Worm (Caenorhabditis elegans) whole organism, L2 larva: ENCODE data around the gene hst-3.1.

Source experiments
- C34F6.9 ChIP-seq: fragments of 150-350 bp; optimal IDR thresholded peaks from 2 replicates; lab custom pipeline; 2014; ENCODE audit warnings: missing biosample characterization, missing genetic modification characterization
- R02D3.7 ChIP-seq: fragments of 150-350 bp; optimal IDR thresholded peaks from 2 replicates; lab custom pipeline; 2014; ENCODE audit warnings: missing biosample characterization, missing genetic modification characterization
- Y55F3AM.14 ChIP-seq: fragments of 200-800 bp; sonication (Bioruptor generic); optimal IDR thresholded peaks from 2 replicates; lab custom pipeline; 2018; ENCODE audit warnings: mild to moderate bottlenecking, missing genetic modification characterization, missing compliant biosample characterization
- ZK546.5 ChIP-seq: sonication (generic microtip); optimal IDR thresholded peaks from 2 replicates; lab custom pipeline; 2017; ENCODE audit warnings: missing biosample characterization, missing genetic modification characterization
- aly-2 ChIP-seq: fragments of 150-350 bp; optimal IDR thresholded peaks from 2 replicates; lab custom pipeline; 2014; ENCODE audit warnings: missing biosample characterization, missing genetic modification characterization
- ama-1 ChIP-seq: fragments of 150-350 bp; optimal IDR thresholded peaks from 2 replicates; lab custom pipeline; 2018; ENCODE audit warnings: inconsistent platforms
- blmp-1 ChIP-seq: sonication (generic microtip); optimal IDR thresholded peaks from 2 replicates; lab custom pipeline; 2017; ENCODE audit warnings: missing genetic modification characterization, mild to moderate bottlenecking, missing compliant biosample characterization, antibody characterized with exemption, moderate library complexity; ENCODE audit not compliant: insufficient read depth
- ceh-16 ChIP-seq: fragments of 150-350 bp; optimal IDR thresholded peaks from 2 replicates; lab custom pipeline; 2014; ENCODE audit warnings: missing biosample characterization, missing genetic modification characterization
- ceh-82 ChIP-seq: fragments of 150-350 bp; optimal IDR thresholded peaks from 2 replicates; lab custom pipeline; 2014; ENCODE audit warnings: missing biosample characterization, missing genetic modification characterization
- crh-2 ChIP-seq: sonication (generic microtip); optimal IDR thresholded peaks from 2 replicates; lab custom pipeline; 2017; ENCODE audit warnings: missing biosample characterization, missing genetic modification characterization
- dmd-4 ChIP-seq: sonication (generic microtip); optimal IDR thresholded peaks from 2 replicates; lab custom pipeline; 2017; ENCODE audit warnings: missing biosample characterization, missing genetic modification characterization
- egl-27 ChIP-seq: sonication (generic microtip); optimal IDR thresholded peaks from 3 replicates; lab custom pipeline; 2017; ENCODE audit warnings: missing biosample characterization, missing genetic modification reagents, missing genetic modification characterization
- elt-1 ChIP-seq: fragments of 150-350 bp; optimal IDR thresholded peaks from 2 replicates; lab custom pipeline; 2014; ENCODE audit warnings: missing biosample characterization, missing genetic modification characterization
- elt-3 ChIP-seq: sonication (generic microtip); optimal IDR thresholded peaks from 2 replicates; lab custom pipeline; 2017; ENCODE audit warnings: missing biosample characterization, missing genetic modification characterization
- fos-1 ChIP-seq: fragments of 150-350 bp; optimal IDR thresholded peaks from 2 replicates; lab custom pipeline; 2014; ENCODE audit warnings: missing biosample characterization, missing genetic modification characterization
- gmeb-1 ChIP-seq: fragments of 150-350 bp; optimal IDR thresholded peaks from 2 replicates; lab custom pipeline; 2014; ENCODE audit warnings: missing biosample characterization, missing genetic modification characterization
- lin-11 ChIP-seq: fragments of 150-350 bp; sonication (generic microtip); optimal IDR thresholded peaks from 2 replicates; lab custom pipeline; 2014; ENCODE audit warnings: missing biosample characterization, missing genetic modification characterization, inconsistent platforms, mixed read lengths
- lin-13 ChIP-seq: fragments of 150-350 bp; optimal IDR thresholded peaks from 2 replicates; lab custom pipeline; 2014; ENCODE audit warnings: missing biosample characterization, missing genetic modification reagents, missing genetic modification characterization
- lin-39 ChIP-seq: fragments of 150-350 bp; optimal IDR thresholded peaks from 2 replicates; lab custom pipeline; 2014; ENCODE audit warnings: missing biosample characterization, missing genetic modification reagents, missing genetic modification characterization
- lsy-2 ChIP-seq, 2 experiments: fragments of 150-350 bp in 1 of 2; sonication (generic microtip) in 1 of 2; optimal IDR thresholded peaks; 2 replicates each; lab custom pipeline; 2014 to 2017; ENCODE audit warnings: missing biosample characterization in 2 of 2, missing genetic modification characterization in 2 of 2
- mbf-1 ChIP-seq: sonication (generic microtip); optimal IDR thresholded peaks from 2 replicates; lab custom pipeline; 2017; ENCODE audit warnings: missing biosample characterization, missing genetic modification characterization
- nhr-10 ChIP-seq: sonication (generic microtip); optimal IDR thresholded peaks from 2 replicates; lab custom pipeline; 2017; ENCODE audit warnings: missing biosample characterization, missing genetic modification characterization
- nhr-11 ChIP-seq: fragments of 150-350 bp; optimal IDR thresholded peaks from 2 replicates; lab custom pipeline; 2014; ENCODE audit warnings: missing biosample characterization, missing genetic modification characterization
- nhr-12 ChIP-seq: fragments of 150-350 bp; optimal IDR thresholded peaks from 2 replicates; lab custom pipeline; 2014; ENCODE audit warnings: missing biosample characterization, missing genetic modification characterization
- nhr-129 ChIP-seq: fragments of 150-350 bp; optimal IDR thresholded peaks from 2 replicates; lab custom pipeline; 2014; ENCODE audit warnings: missing biosample characterization, missing genetic modification characterization
- nhr-21 ChIP-seq: fragments of 150-350 bp; optimal IDR thresholded peaks from 2 replicates; lab custom pipeline; 2014; ENCODE audit warnings: missing biosample characterization, missing genetic modification characterization
- nhr-23 ChIP-seq: fragments of 150-350 bp; optimal IDR thresholded peaks from 2 replicates; lab custom pipeline; 2014; ENCODE audit warnings: missing biosample characterization, missing genetic modification reagents, missing genetic modification characterization
- nhr-237 ChIP-seq: fragments of 150-350 bp; optimal IDR thresholded peaks from 2 replicates; lab custom pipeline; 2014; ENCODE audit warnings: missing biosample characterization, missing genetic modification characterization
- nhr-25 ChIP-seq: fragments of 150-350 bp; sonication (generic microtip); optimal IDR thresholded peaks from 3 replicates; lab custom pipeline; 2014; ENCODE audit warnings: missing biosample characterization, missing genetic modification characterization
- peb-1 ChIP-seq: fragments of 150-350 bp; optimal IDR thresholded peaks from 2 replicates; lab custom pipeline; 2014; ENCODE audit warnings: missing biosample characterization, missing genetic modification characterization
- skn-1 ChIP-seq: sonication (generic microtip); optimal IDR thresholded peaks from 2 replicates; lab custom pipeline; 2017; ENCODE audit warnings: missing biosample characterization, missing genetic modification characterization
- sma-3 ChIP-seq: sonication (generic microtip); optimal IDR thresholded peaks from 2 replicates; lab custom pipeline; 2016; ENCODE audit warnings: missing genetic modification reagents, missing genetic modification characterization, missing compliant biosample characterization
- sma-9 ChIP-seq, 2 experiments: fragments of 150-350 bp in 1 of 2; sonication (generic microtip) in 1 of 2; optimal IDR thresholded peaks; 2 replicates each; lab custom pipeline; 2014 to 2016; ENCODE audit warnings: missing genetic modification characterization in 2 of 2, mild to moderate bottlenecking in 1 of 2, missing biosample characterization in 1 of 2, missing compliant biosample characterization in 1 of 2, missing genetic modification reagents in 1 of 2, moderate library complexity in 1 of 2
- snpc-4 ChIP-seq: fragments of 150-350 bp; optimal IDR thresholded peaks from 2 replicates; lab custom pipeline; 2014; ENCODE audit warnings: missing biosample characterization, missing genetic modification characterization
- unc-39 ChIP-seq: fragments of 150-350 bp; optimal IDR thresholded peaks from 2 replicates; lab custom pipeline; 2014; ENCODE audit warnings: missing biosample characterization, missing genetic modification characterization
- unc-55 ChIP-seq: fragments of 150-350 bp; sonication (generic microtip); optimal IDR thresholded peaks from 3 replicates; lab custom pipeline; 2014; ENCODE audit warnings: missing biosample characterization, missing genetic modification reagents, missing genetic modification characterization
- zag-1 ChIP-seq: fragments of 150-350 bp; optimal IDR thresholded peaks from 2 replicates; lab custom pipeline; 2014; ENCODE audit warnings: missing biosample characterization, missing genetic modification characterization
- ztf-1 ChIP-seq: fragments of 200-800 bp; sonication (Bioruptor generic); conservative IDR thresholded peaks from 2 replicates; pipeline ENCODE4 v1.3.6; 2022; ENCODE audit warnings: missing genetic modification characterization, missing compliant biosample characterization

hst-3.1 gene

DNA sequence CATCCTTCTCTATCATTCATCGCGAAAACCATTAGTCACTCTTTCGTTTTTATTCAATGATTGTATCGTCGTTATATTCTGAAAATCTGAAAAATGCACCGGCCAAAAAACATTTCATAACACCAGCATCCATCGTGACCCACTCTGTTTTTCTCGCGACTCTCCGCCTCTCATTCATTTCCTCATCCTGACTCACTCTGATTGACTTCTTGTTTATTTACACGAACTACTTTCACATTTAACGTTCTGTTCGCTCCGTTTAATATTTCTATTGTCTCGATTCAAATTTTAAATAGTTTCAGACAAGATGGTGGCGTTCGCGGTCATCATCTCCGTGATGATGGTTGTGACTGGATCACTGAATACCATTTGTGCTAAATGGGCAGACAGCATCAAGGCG, 45.5 kb downstream of the hst-3.1 start, which contains the start of gene C29H12.2:
Gene C29H12.2 (plus strand): TSS at position 297 of the 400 bp plus-strand sequence.
- peak; percentile 41 for TF ChIP-seq nhr-129
- no peak for TF ChIP-seq elt-3 (tag; lab: Kevin White, UChicago)
- TF ChIP-seq C34F6.9: peak; percentile 30
- TF ChIP-seq nhr-25 (tag; lab: Kevin White, UChicago): no peak
- TF ChIP-seq dmd-4 (tag; lab: Kevin White, UChicago): no peak
- TF ChIP-seq mbf-1 (tag; lab: Kevin White, UChicago): no peak

DNA sequence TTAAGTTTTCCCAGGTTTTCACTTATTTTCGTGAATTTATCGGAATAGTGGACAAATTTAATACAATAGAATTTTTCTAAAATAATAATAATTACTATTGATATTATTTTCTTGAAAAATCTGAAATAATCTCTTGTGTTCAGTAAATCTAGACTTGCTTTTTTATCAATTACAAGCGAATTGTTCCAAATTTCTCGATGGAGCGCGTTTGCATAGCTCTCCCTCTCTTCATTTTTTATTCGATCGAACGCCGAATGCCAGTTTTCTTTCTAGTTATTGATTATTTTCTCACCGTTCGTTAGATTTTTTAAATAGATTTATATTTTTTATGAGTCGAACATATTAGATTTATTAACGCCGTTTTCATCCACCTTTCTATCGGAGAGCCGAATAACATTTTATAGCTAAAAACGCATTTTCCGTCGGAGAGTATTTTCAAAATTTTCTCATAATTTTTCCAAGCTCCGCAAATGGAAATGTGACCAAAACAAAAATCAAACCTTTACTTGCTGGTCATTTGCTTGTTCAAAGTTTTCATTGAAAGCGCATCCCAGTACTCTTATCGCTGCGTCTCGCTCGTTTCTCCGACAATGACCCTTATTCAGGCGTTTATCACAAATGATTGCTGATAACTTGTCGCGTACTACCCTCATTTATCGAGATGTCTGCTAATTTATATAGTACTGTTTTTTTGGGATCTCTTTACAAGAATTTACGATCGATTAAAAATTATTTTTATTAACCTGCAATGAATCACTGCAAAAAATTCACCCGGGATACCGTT, 46.2 kb downstream of the hst-3.1 start:
- TF ChIP-seq fos-1 (tag; lab: Kevin White, UChicago) (peak; percentile 78), C34F6.9 (peak; percentile 60), peb-1 (no peak), lsy-2 (tag; optimal IDR thresholded peaks at IDR 0.05; lab: Kevin White, UChicago) (peak in 1 of 2 experiments; percentile 18), unc-55 (GFP tag; lab: Kevin White, UChicago) (peak; percentile 54)

DNA sequence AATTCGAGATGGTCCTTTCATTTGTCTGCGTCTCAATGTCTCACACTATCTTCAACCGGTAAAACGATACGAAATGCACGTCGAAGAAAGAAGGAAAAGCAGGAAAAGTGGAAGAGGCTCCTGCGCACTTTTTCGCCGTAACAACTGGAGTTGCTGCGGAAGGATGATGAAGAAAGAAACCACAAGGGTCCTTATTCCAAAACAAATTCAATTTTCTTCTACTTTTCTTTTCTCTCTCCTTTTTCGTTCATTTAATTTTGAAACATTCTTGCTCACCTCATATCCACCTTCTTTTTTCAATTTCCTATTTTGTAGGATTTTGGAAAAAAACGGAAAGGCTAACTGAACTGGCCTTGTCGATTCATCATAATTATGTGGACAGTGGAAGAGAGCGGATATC, 48.5 kb downstream of the hst-3.1 start:
- TF ChIP-seq crh-2 (tag; lab: Kevin White, UChicago) (no peak), sma-3 (GFP tag; lab: Kevin White, UChicago) (no peak), lin-39 (tag; lab: Kevin White, UChicago) (no peak), ceh-16 (tag; lab: Kevin White, UChicago) (no peak), ztf-1 (GFP tag; lab: Robert Waterston, UW) (no peak), aly-2 (tag; lab: Kevin White, UChicago) (no peak), nhr-23 (tag; lab: Kevin White, UChicago) (no peak), elt-1 (tag; lab: Kevin White, UChicago) (no peak), ceh-82 (tag; lab: Kevin White, UChicago) (no peak), nhr-25 (tag; lab: Kevin White, UChicago) (no peak), snpc-4 (tag; lab: Kevin White, UChicago) (no peak), nhr-21 (no peak), unc-39 (no peak), C34F6.9 (no peak)

DNA sequence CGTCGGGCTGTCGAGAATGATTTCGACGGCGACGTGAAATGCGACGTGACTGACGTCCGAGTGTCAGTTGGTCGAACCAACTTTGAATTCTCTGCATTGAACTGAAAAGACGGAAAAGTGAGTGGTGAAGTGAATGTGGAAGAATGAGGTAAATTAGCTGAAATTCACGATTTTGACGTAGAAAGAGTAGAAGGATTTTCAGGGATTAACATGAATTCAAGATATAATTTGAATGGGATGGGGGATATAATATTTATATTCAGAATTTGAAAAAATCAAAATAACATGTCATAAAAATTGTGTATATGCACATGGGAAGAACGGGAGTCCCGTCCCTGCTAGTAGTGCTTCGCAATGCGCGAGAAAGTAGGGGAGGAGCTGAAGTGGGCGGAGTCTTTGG, 50.9 kb downstream of the hst-3.1 start, which contains the start of gene C29H12.6:
Gene C29H12.6 (minus strand): TSS at position 101 of the 400 bp plus-strand sequence.
- no peak for TF ChIP-seq egl-27 (tag; lab: Kevin White, UChicago)
- TF ChIP-seq zag-1 (tag; lab: Kevin White, UChicago): no peak
- TF ChIP-seq R02D3.7 (tag; lab: Kevin White, UChicago): no peak
- TF ChIP-seq nhr-11: no peak
- TF ChIP-seq unc-55 (GFP tag; lab: Kevin White, UChicago): no peak
- no peak for TF ChIP-seq nhr-12 (tag; lab: Kevin White, UChicago)
- TF ChIP-seq blmp-1 (tag; lab: Kevin White, UChicago): no peak
- no peak for TF ChIP-seq skn-1 (tag; lab: Kevin White, UChicago)
- TF ChIP-seq ztf-1 (GFP tag; lab: Robert Waterston, UW): no peak
- TF ChIP-seq lin-11 (tag; lab: Kevin White, UChicago): no peak
- TF ChIP-seq gmeb-1 (tag; lab: Kevin White, UChicago): no peak
- TF ChIP-seq snpc-4 (tag; lab: Kevin White, UChicago): no peak
- no peak for TF ChIP-seq lsy-2 (tag; optimal IDR thresholded peaks at IDR 0.05; lab: Kevin White, UChicago)
- no peak for TF ChIP-seq fos-1 (tag; lab: Kevin White, UChicago)
- TF ChIP-seq elt-1 (tag; lab: Kevin White, UChicago): no peak
- no peak for TF ChIP-seq peb-1
- TF ChIP-seq lin-13 (GFP tag; lab: Kevin White, UChicago): no peak

- TF ChIP-seq nhr-23 (tag; lab: Kevin White, UChicago) (no peak), ama-1 (lab: Kevin White, UChicago) (no peak), egl-27 (tag; lab: Kevin White, UChicago) (no peak), nhr-237 (tag; lab: Kevin White, UChicago) (no peak), snpc-4 (tag; lab: Kevin White, UChicago) (no peak), sma-9 (GFP tag; optimal IDR thresholded peaks at IDR 0.05; lab: Kevin White, UChicago) (no peak), sma-9 (tag; optimal IDR thresholded peaks at IDR 0.05; lab: Kevin White, UChicago) (no peak), nhr-21 (no peak), Y55F3AM.14 (GFP tag; lab: Kevin White, UChicago) (no peak), ZK546.5 (tag; lab: Kevin White, UChicago) (no peak), nhr-10 (tag; lab: Kevin White, UChicago) (no peak), lin-39 (tag; lab: Kevin White, UChicago) (no peak), unc-55 (GFP tag; lab: Kevin White, UChicago) (no peak), fos-1 (tag; lab: Kevin White, UChicago) (no peak), sma-3 (GFP tag; lab: Kevin White, UChicago) (no peak), nhr-129 (no peak)
Observed at ce11 chrII:6116701-6117100, 52.4 kb downstream of the hst-3.1 start.
